Fruit fly (Drosophila melanogaster): ENCODE data around the gene ATPsynGL.

The ATPsynGL gene

DNA sequence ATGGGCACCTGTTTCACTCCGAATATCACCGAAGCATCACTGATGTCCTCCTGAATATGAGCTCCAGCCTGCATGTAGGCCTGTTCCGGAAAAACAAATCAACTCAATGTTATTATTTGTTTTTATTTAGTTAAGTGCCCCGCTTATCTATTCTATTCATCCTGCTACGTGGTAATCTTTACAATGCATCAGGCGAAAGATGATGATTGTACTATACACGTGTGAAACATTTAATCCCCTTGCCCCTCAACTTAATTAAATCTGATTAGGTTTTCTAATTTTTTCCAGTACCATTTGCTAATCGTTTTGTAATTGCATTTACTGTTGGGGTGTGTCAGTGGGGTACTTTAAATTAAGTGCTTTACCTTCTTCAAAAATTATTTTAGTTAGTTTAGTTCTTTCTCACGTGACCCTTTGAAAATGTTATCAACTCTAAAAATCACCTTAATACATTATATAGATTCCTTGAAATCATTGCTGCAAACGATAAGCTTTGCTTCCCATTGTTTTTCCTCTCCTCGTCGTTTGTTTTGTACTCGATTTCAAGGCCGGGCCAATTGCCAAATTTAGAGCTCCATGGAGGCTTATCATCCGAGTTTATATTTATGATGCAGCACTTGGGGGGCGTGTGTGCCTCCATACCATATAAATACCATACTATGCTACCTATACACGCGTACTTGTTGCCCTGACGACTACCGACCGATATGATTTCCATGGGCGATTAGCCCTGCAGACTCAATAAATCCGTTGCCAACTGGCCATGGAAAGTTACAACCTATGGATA lies 47.8 kb downstream of the ATPsynGL start:
- TF ChIP-seq az2 (GFP tag; optimal IDR thresholded peaks at IDR 0.05) = no peak
- TF ChIP-seq cwo (GFP tag; optimal IDR thresholded peaks at IDR 0.05) = peak; percentile 69
- peak; percentile 14 for TF ChIP-seq sens (GFP tag)
- TF ChIP-seq Sry-β (GFP tag; optimal IDR thresholded peaks at IDR 0.05) = no peak
- no peak for TF ChIP-seq Nf-YB (GFP tag; optimal IDR thresholded peaks at IDR 0.05)
- peak; percentile 27 for TF ChIP-seq CG34376 (GFP tag; optimal IDR thresholded peaks at IDR 0.05)
- TF ChIP-seq exex (tag; optimal IDR thresholded peaks at IDR 0.05) = peak; percentile 68
- peak; percentile 94 for TF ChIP-seq sug (tag; optimal IDR thresholded peaks at IDR 0.05)
- TF ChIP-seq eve (GFP tag; optimal IDR thresholded peaks at IDR 0.05) = no peak
- no peak for TF ChIP-seq crp (GFP tag; optimal IDR thresholded peaks at IDR 0.05)
- peak; percentile 19 for TF ChIP-seq Med (GFP tag)

- TF ChIP-seq nerfin-1 (tag; optimal IDR thresholded peaks at IDR 0.05) (no peak), gem (tag; optimal IDR thresholded peaks at IDR 0.05) (no peak), chinmo (GFP tag; IDR thresholded peaks at IDR 0.05; ENCODE audit: partially characterized antibody) (0 out of 4 replicates have a peak, but pooled peaks have one; percentile 43), sug (tag; optimal IDR thresholded peaks at IDR 0.05) (peak; percentile 51), CG11398 (GFP tag; optimal IDR thresholded peaks at IDR 0.05) (no peak), Rfx (GFP tag; IDR thresholded peaks at IDR 0.05) (no peak), bbx (GFP tag; IDR thresholded peaks at IDR 0.05; ENCODE audit: partially characterized antibody) (no peak), stc (GFP tag; IDR thresholded peaks at IDR 0.05) (no peak), CG34376 (GFP tag; optimal IDR thresholded peaks at IDR 0.05) (peak; percentile 46)
Measured at dm6 chr2L:7795859-7796258, 48.8 kb downstream of the ATPsynGL start, which contains the start of gene LKRSDH. LKRSDH (minus strand) TSS chr2L:7795959.

Measured in whole organism, embryonic.